Fruit fly (Drosophila melanogaster): ENCODE measurements around the gene Ufl1.

- no peak for TF ChIP-seq insv (optimal IDR thresholded peaks at IDR 0.05)
- TF ChIP-seq h (optimal IDR thresholded peaks at IDR 0.05): no peak
- no peak for TF ChIP-seq psq (optimal IDR thresholded peaks at IDR 0.05)
- no peak for TF ChIP-seq Myc (optimal IDR thresholded peaks at IDR 0.05)
- TF ChIP-seq Sin3A (optimal IDR thresholded peaks at IDR 0.05): no peak
Observed at dm6 chr3R:7028554-7028953, 45.7 kb downstream of the Ufl1 start.

All from Kc167 (cell line).